Fruit fly (Drosophila melanogaster): ENCODE data around the gene CG17475.

The CG17475 gene

DNA sequence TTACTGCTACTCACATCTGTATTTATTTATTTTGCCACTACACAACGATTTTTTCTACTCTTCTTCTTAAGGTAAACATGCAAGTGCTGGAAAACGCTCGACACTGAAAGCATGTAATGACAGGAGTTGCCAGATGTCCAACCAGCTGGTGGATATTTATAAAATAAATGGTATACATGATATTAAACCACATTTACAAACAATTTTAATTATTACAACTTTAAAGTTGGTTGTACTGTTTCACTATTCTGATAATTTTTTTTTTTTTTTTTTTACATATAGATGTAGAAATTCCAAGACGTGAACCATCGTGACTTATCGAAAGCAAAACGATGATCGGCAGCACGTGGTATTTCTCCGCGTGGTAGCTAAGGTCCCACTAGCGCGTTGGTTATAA lies 50.4 kb downstream of the CG17475 start, which contains the start of the genes Keap1 and kuk (continued):
- TF ChIP-seq MESR4 (GFP tag; optimal IDR thresholded peaks at IDR 0.05), result no peak
- TF ChIP-seq NK7.1 (GFP tag; optimal IDR thresholded peaks at IDR 0.05), result no peak
- peak; percentile 16 for TF ChIP-seq Jarid2 (GFP tag; optimal IDR thresholded peaks at IDR 0.05)
- no peak for TF ChIP-seq toy (GFP tag; IDR thresholded peaks at IDR 0.05)
- no peak for TF ChIP-seq br (optimal IDR thresholded peaks at IDR 0.05)
- no peak for TF ChIP-seq Nf-YA (GFP tag; IDR thresholded peaks at IDR 0.05)
- TF ChIP-seq jumu (GFP tag; optimal IDR thresholded peaks at IDR 0.05), result peak; percentile 21
- peak; percentile 89 for TF ChIP-seq Med (GFP tag)
- peak; percentile 62 for TF ChIP-seq CG2712 (tag; optimal IDR thresholded peaks at IDR 0.05)
- TF ChIP-seq CG11560 (tag; IDR thresholded peaks at IDR 0.05), result peak; percentile 13; the same call in 1 of the 3 replicates
- TF ChIP-seq Aef1 (GFP tag; IDR thresholded peaks at IDR 0.05), result no peak
- peak; percentile 24 for TF ChIP-seq CG8089 (GFP tag; optimal IDR thresholded peaks at IDR 0.05)
- peak; percentile 85 for TF ChIP-seq hkb (optimal IDR thresholded peaks at IDR 0.05)
- TF ChIP-seq hkb (GFP tag; IDR thresholded peaks at IDR 0.05), result peak; percentile 7; the same call in 1 of the 2 replicates
- peak; percentile 50 for TF ChIP-seq D19B (GFP tag; optimal IDR thresholded peaks at IDR 0.05)
- peak; percentile 46; the same call in 1 of the 2 replicates for TF ChIP-seq CG6272 (GFP tag; IDR thresholded peaks at IDR 0.05)
- TF ChIP-seq unpg (GFP tag; optimal IDR thresholded peaks at IDR 0.05), result peak; percentile 26
- no peak for TF ChIP-seq CG1792 (GFP tag; optimal IDR thresholded peaks at IDR 0.05)
- TF ChIP-seq gsb-n (tag; optimal IDR thresholded peaks at IDR 0.05), result peak; percentile 56
- no peak for TF ChIP-seq D19A (tag; optimal IDR thresholded peaks at IDR 0.05)
- no peak for TF ChIP-seq CG7745 (tag; optimal IDR thresholded peaks at IDR 0.05)
- peak; percentile 24 for TF ChIP-seq grau (tag; optimal IDR thresholded peaks at IDR 0.05)
- TF ChIP-seq Oaz (GFP tag; IDR thresholded peaks at IDR 0.05), result no peak
- TF ChIP-seq tio (GFP tag; optimal IDR thresholded peaks at IDR 0.05), result peak; percentile 64
- TF ChIP-seq PHDP (tag; optimal IDR thresholded peaks at IDR 0.05), result peak; percentile 27
- TF ChIP-seq row (GFP tag; IDR thresholded peaks at IDR 0.05), result peak; percentile 50; the same call in 2 of the 3 replicates
- no peak for TF ChIP-seq fru (optimal IDR thresholded peaks at IDR 0.05)
- TF ChIP-seq Antp (GFP tag; optimal IDR thresholded peaks at IDR 0.05), result peak; percentile 48
- TF ChIP-seq Optix (GFP tag; IDR thresholded peaks at IDR 0.05), result no peak
- TF ChIP-seq CG2120 (GFP tag; optimal IDR thresholded peaks at IDR 0.05), result peak; percentile 81
- TF ChIP-seq CG1529 (GFP tag; optimal IDR thresholded peaks at IDR 0.05), result no peak
- TF ChIP-seq crp (GFP tag; optimal IDR thresholded peaks at IDR 0.05), result peak; percentile 5 to 81
- no peak for TF ChIP-seq dimm (GFP tag; IDR thresholded peaks at IDR 0.05)
- no peak for TF ChIP-seq bowl (GFP tag; IDR thresholded peaks at IDR 0.05)
- TF ChIP-seq CG4360 (GFP tag; IDR thresholded peaks at IDR 0.05), result no peak
- TF ChIP-seq gce (GFP tag; IDR thresholded peaks at IDR 0.05), result no peak
- TF ChIP-seq CG1647 (GFP tag; optimal IDR thresholded peaks at IDR 0.05), result peak; percentile 71
- TF ChIP-seq CG9215 (GFP tag; IDR thresholded peaks at IDR 0.05), result peak; percentile 43
- TF ChIP-seq aop (GFP tag; IDR thresholded peaks at IDR 0.05), result no peak
- TF ChIP-seq CG12236 (GFP tag; optimal IDR thresholded peaks at IDR 0.05), result no peak
- TF ChIP-seq phol (tag; optimal IDR thresholded peaks at IDR 0.05), result peak; percentile 25
- TF ChIP-seq CG18619 (GFP tag; optimal IDR thresholded peaks at IDR 0.05), result peak; percentile 20
- TF ChIP-seq CG15269 (tag; optimal IDR thresholded peaks at IDR 0.05), result peak; percentile 29
- TF ChIP-seq Kr (GFP tag; optimal IDR thresholded peaks at IDR 0.05), result no peak
- no peak for TF ChIP-seq CG7372 (GFP tag; IDR thresholded peaks at IDR 0.05)
- TF ChIP-seq CG6654 (GFP tag; optimal IDR thresholded peaks at IDR 0.05), result no peak
- TF ChIP-seq Fer3 (tag; optimal IDR thresholded peaks at IDR 0.05), result peak; percentile 34
- TF ChIP-seq dati (GFP tag; IDR thresholded peaks at IDR 0.05), result no peak
- peak; percentile 64 for TF ChIP-seq HLH4C (GFP tag; IDR thresholded peaks at IDR 0.05; ENCODE audit: partially characterized antibody)
- TF ChIP-seq fd96Cb (tag; optimal IDR thresholded peaks at IDR 0.05), result no peak
- no peak for TF ChIP-seq kni (GFP tag; optimal IDR thresholded peaks at IDR 0.05)
- peak; percentile 22 for TF ChIP-seq BtbVII (GFP tag; optimal IDR thresholded peaks at IDR 0.05)
- peak; percentile 63; the same call in 1 of the 3 replicates for TF ChIP-seq zfh1 (GFP tag; IDR thresholded peaks at IDR 0.05)
